Worm (Caenorhabditis elegans) whole organism, early embryonic: ENCODE results near the gene sre-9.

Source experiments
- B0310.2 ChIP-seq: sonication (generic microtip); optimal IDR thresholded peaks from 2 replicates; lab custom pipeline; 2016; ENCODE audit warnings: mild to moderate bottlenecking, missing genetic modification characterization, missing compliant biosample characterization
- F13C5.2 ChIP-seq: sonication (generic microtip); optimal IDR thresholded peaks from 2 replicates; lab custom pipeline; 2017; ENCODE audit warnings: mild to moderate bottlenecking, missing genetic modification characterization, inconsistent platforms, missing compliant biosample characterization
- ama-1 ChIP-seq: fragments of 150-350 bp; optimal IDR thresholded peaks from 2 replicates; lab custom pipeline; 2014
- ceh-13 ChIP-seq: fragments of 200-800 bp; sonication (Bioruptor generic); optimal IDR thresholded peaks from 2 replicates; lab custom pipeline; 2018; ENCODE audit warnings: mild to moderate bottlenecking, missing genetic modification characterization, missing compliant biosample characterization
- tbx-37 ChIP-seq: fragments of 200-800 bp; sonication (Bioruptor generic); conservative IDR thresholded peaks from 2 replicates; pipeline ENCODE4 v1.3.6; 2022; ENCODE audit warnings: missing genetic modification reagents, missing genetic modification characterization, missing compliant biosample characterization

- TF ChIP-seq ama-1 (lab: Kevin White, UChicago) (no peak), tbx-37 (GFP tag; lab: Robert Waterston, UW) (no peak), F13C5.2 (tag; lab: Kevin White, UChicago) (no peak), B0310.2 (tag; lab: Kevin White, UChicago) (no peak), ceh-13 (GFP tag; lab: Kevin White, UChicago) (no peak)
Observed at ce11 chrV:3851760-3852159, 43.0 kb upstream of the sre-9 start.
